Worm (Caenorhabditis elegans) whole organism, midembryonic: ENCODE measurements around the gene pqn-94.
A peak's percentile ranks its signal among the peaks of the same experiment; 100 is the strongest.

Experiments
- T22C8.4 ChIP-seq: fragments of 200-800 bp; sonication (Bioruptor generic); IDR thresholded peaks from 2 replicates; pipeline ENCODE4 v1.3.6; 2022; ENCODE audit warnings: missing genetic modification characterization, missing compliant biosample characterization
- cog-1 ChIP-seq: sonication (generic microtip); optimal IDR thresholded peaks from 2 replicates; lab custom pipeline; 2016; ENCODE audit warnings: missing genetic modification characterization, missing compliant biosample characterization
- flt-1 ChIP-seq: fragments of 200-800 bp; sonication (Bioruptor generic); IDR thresholded peaks from 2 replicates; pipeline ENCODE4 v1.3.6; 2022; ENCODE audit warnings: missing genetic modification characterization, missing compliant biosample characterization
- klf-2 ChIP-seq: fragments of 200-800 bp; sonication (Bioruptor generic); conservative IDR thresholded peaks from 2 replicates; pipeline ENCODE4 v1.3.6; 2022; ENCODE audit warnings: missing genetic modification reagents, missing genetic modification characterization, missing compliant biosample characterization
- med-1 ChIP-seq: sonication (generic microtip); optimal IDR thresholded peaks from 2 replicates; lab custom pipeline; 2017; ENCODE audit warnings: missing genetic modification characterization, mild to moderate bottlenecking, missing compliant biosample characterization, antibody characterized with exemption, missing genetic modification reagents; ENCODE audit not compliant: insufficient read depth
- ref-1 ChIP-seq: fragments of 200-800 bp; sonication (Bioruptor generic); conservative IDR thresholded peaks from 2 replicates; pipeline ENCODE4 v1.3.6; 2022; ENCODE audit warnings: missing genetic modification reagents, missing genetic modification characterization, missing compliant biosample characterization
- tab-1 ChIP-seq: fragments of 200-800 bp; sonication (Bioruptor generic); IDR thresholded peaks from 2 replicates; pipeline ENCODE4 v1.3.6; 2022; ENCODE audit warnings: missing genetic modification characterization, missing compliant biosample characterization
- ztf-23 ChIP-seq: fragments of 200-800 bp; sonication (Bioruptor generic); IDR thresholded peaks from 2 replicates; pipeline ENCODE4 v1.3.6; 2022; ENCODE audit warnings: missing genetic modification reagents, missing genetic modification characterization, missing compliant biosample characterization
- ztf-29 ChIP-seq: fragments of 200-800 bp; sonication (Bioruptor generic); IDR thresholded peaks from 2 replicates; pipeline ENCODE4 v1.3.6; 2022; ENCODE audit warnings: missing genetic modification reagents, missing genetic modification characterization, missing compliant biosample characterization

- TF ChIP-seq flt-1 (peak; percentile 16; the same call in 1 of the 2 replicates), cog-1 (no peak), ref-1 (GFP tag; lab: Robert Waterston, UW) (no peak), ztf-23 (GFP tag; lab: Robert Waterston, UW) (no peak), klf-2 (GFP tag; lab: Robert Waterston, UW) (no peak; the same call in 1 of the 2 replicates), ztf-29 (GFP tag; lab: Robert Waterston, UW) (no peak), med-1 (GFP tag; lab: Kevin White, UChicago) (no peak), tab-1 (GFP tag; lab: Robert Waterston, UW) (no peak), T22C8.4 (peak; percentile 80)
Measured at ce11 chrV:20249438-20250120, 30.1 kb downstream of the pqn-94 start, which contains the start of gene swsn-1.
